Worm (Caenorhabditis elegans) whole organism, late embryonic: ENCODE results near the gene C26E6.12.
A peak's percentile ranks its signal among the peaks of the same experiment; 100 is the strongest.

ENCODE experiments used
- C08G9.2 ChIP-seq: sonication (generic microtip); optimal IDR thresholded peaks from 2 replicates; lab custom pipeline; 2016; ENCODE audit warnings: mild to moderate bottlenecking, missing genetic modification characterization, moderate library complexity, missing compliant biosample characterization
- C38D4.7 ChIP-seq: fragments of 200-800 bp; sonication (Bioruptor generic); optimal IDR thresholded peaks from 2 replicates; lab custom pipeline; 2018; ENCODE audit warnings: mild to moderate bottlenecking, missing genetic modification characterization, moderate library complexity, missing compliant biosample characterization
- F13H6.1 ChIP-seq: sonication (generic microtip); optimal IDR thresholded peaks from 2 replicates; lab custom pipeline; 2016; ENCODE audit warnings: missing genetic modification characterization, missing compliant biosample characterization
- T23F11.4 ChIP-seq: fragments of 200-800 bp; sonication (Bioruptor generic); optimal IDR thresholded peaks from 2 replicates; lab custom pipeline; 2018; ENCODE audit warnings: mild to moderate bottlenecking, missing genetic modification characterization, missing compliant biosample characterization
- Y22D7AL.16 ChIP-seq: sonication (generic microtip); optimal IDR thresholded peaks from 2 replicates; lab custom pipeline; 2016; ENCODE audit warnings: missing genetic modification characterization, missing compliant biosample characterization
- ahr-1 ChIP-seq: sonication (generic microtip); optimal IDR thresholded peaks from 2 replicates; lab custom pipeline; 2016; ENCODE audit warnings: missing genetic modification characterization, missing compliant biosample characterization
- ceh-14 ChIP-seq: sonication (generic microtip); optimal IDR thresholded peaks from 2 replicates; lab custom pipeline; 2016; ENCODE audit warnings: missing genotype, missing genetic modification characterization, missing compliant biosample characterization
- ceh-18 ChIP-seq: sonication (generic microtip); optimal IDR thresholded peaks from 2 replicates; lab custom pipeline; 2016; ENCODE audit warnings: missing genetic modification characterization, missing compliant biosample characterization
- ceh-19 ChIP-seq: fragments of 200-800 bp; sonication (Bioruptor generic); optimal IDR thresholded peaks from 2 replicates; lab custom pipeline; 2018; ENCODE audit warnings: mild to moderate bottlenecking, missing genetic modification characterization, missing compliant biosample characterization
- ceh-2 ChIP-seq: sonication (generic microtip); optimal IDR thresholded peaks from 2 replicates; lab custom pipeline; 2016; ENCODE audit warnings: missing genotype, missing genetic modification characterization, missing compliant biosample characterization
- ceh-22 ChIP-seq: sonication (generic microtip); optimal IDR thresholded peaks from 2 replicates; lab custom pipeline; 2017; ENCODE audit warnings: missing biosample characterization, missing genetic modification characterization
- ceh-24 ChIP-seq: sonication (generic microtip); optimal IDR thresholded peaks from 2 replicates; lab custom pipeline; 2016; ENCODE audit warnings: mild to moderate bottlenecking, missing genetic modification characterization, missing compliant biosample characterization
- ceh-31 ChIP-seq: sonication (generic microtip); optimal IDR thresholded peaks from 2 replicates; lab custom pipeline; 2016; ENCODE audit warnings: missing genetic modification characterization, missing compliant biosample characterization
- ceh-34 ChIP-seq: sonication (generic microtip); optimal IDR thresholded peaks from 2 replicates; lab custom pipeline; 2016; ENCODE audit warnings: mild to moderate bottlenecking, missing genetic modification characterization, missing compliant biosample characterization
- ceh-48 ChIP-seq: sonication (generic microtip); optimal IDR thresholded peaks from 2 replicates; lab custom pipeline; 2016; ENCODE audit warnings: missing genetic modification characterization, inconsistent platforms, missing compliant biosample characterization
- ceh-9 ChIP-seq: sonication (generic microtip); optimal IDR thresholded peaks from 2 replicates; lab custom pipeline; 2016; ENCODE audit warnings: mild to moderate bottlenecking, missing genetic modification characterization, inconsistent platforms, missing compliant biosample characterization
- dmd-4 ChIP-seq: sonication (generic microtip); optimal IDR thresholded peaks from 2 replicates; lab custom pipeline; 2016; ENCODE audit warnings: borderline replicate concordance, missing genetic modification characterization, missing compliant biosample characterization
- elt-2 ChIP-seq: sonication (generic microtip); optimal IDR thresholded peaks from 2 replicates; lab custom pipeline; 2016; ENCODE audit warnings: missing genetic modification reagents, missing genetic modification characterization, missing compliant biosample characterization
- elt-4 ChIP-seq: sonication (generic microtip); optimal IDR thresholded peaks from 2 replicates; lab custom pipeline; 2016; ENCODE audit warnings: missing genetic modification characterization, missing compliant biosample characterization
- ets-4 ChIP-seq: sonication (generic microtip); optimal IDR thresholded peaks from 2 replicates; lab custom pipeline; 2016; ENCODE audit warnings: missing genetic modification characterization, missing compliant biosample characterization
- eyg-1 ChIP-seq: sonication (generic microtip); optimal IDR thresholded peaks from 2 replicates; lab custom pipeline; 2016; ENCODE audit warnings: missing genotype, missing genetic modification characterization, missing compliant biosample characterization
- fax-1 ChIP-seq: sonication (generic microtip); optimal IDR thresholded peaks from 2 replicates; lab custom pipeline; 2016; ENCODE audit warnings: missing genotype, missing genetic modification characterization, missing compliant biosample characterization
- fkh-10 ChIP-seq: fragments of 150-350 bp; optimal IDR thresholded peaks from 2 replicates; lab custom pipeline; 2014; ENCODE audit warnings: missing biosample characterization, missing genetic modification reagents, missing genetic modification characterization
- fkh-6 ChIP-seq: sonication (generic microtip); optimal IDR thresholded peaks from 2 replicates; lab custom pipeline; 2016; ENCODE audit warnings: missing genetic modification characterization, missing compliant biosample characterization
- hlh-13 ChIP-seq: fragments of 200-800 bp; sonication (Bioruptor generic); optimal IDR thresholded peaks from 2 replicates; lab custom pipeline; 2018; ENCODE audit warnings: mild to moderate bottlenecking, missing genetic modification characterization, missing compliant biosample characterization
- hlh-6 ChIP-seq: sonication (generic microtip); optimal IDR thresholded peaks from 2 replicates; lab custom pipeline; 2016; ENCODE audit warnings: missing genotype, missing genetic modification characterization, missing compliant biosample characterization
- hlh-8 ChIP-seq: sonication (generic microtip); optimal IDR thresholded peaks from 2 replicates; lab custom pipeline; 2016; ENCODE audit warnings: missing genotype, missing genetic modification characterization, missing compliant biosample characterization
- lim-6 ChIP-seq: sonication (generic microtip); optimal IDR thresholded peaks from 2 replicates; lab custom pipeline; 2016; ENCODE audit warnings: missing genetic modification characterization, missing compliant biosample characterization
- lin-11 ChIP-seq: fragments of 200-800 bp; sonication (Bioruptor generic); optimal IDR thresholded peaks from 2 replicates; lab custom pipeline; 2018; ENCODE audit warnings: mild to moderate bottlenecking, missing genetic modification characterization, missing compliant biosample characterization
- madf-2 ChIP-seq: sonication (generic microtip); optimal IDR thresholded peaks from 2 replicates; lab custom pipeline; 2017; ENCODE audit warnings: missing genetic modification characterization, missing compliant biosample characterization
- mec-3 ChIP-seq: sonication (generic microtip); optimal IDR thresholded peaks from 2 replicates; lab custom pipeline; 2016; ENCODE audit warnings: borderline replicate concordance, missing genetic modification characterization, missing compliant biosample characterization
- nfya-1 ChIP-seq: sonication (generic microtip); optimal IDR thresholded peaks from 2 replicates; lab custom pipeline; 2017; ENCODE audit warnings: missing genetic modification characterization, mild to moderate bottlenecking, missing compliant biosample characterization, antibody characterized with exemption, moderate library complexity
- nhr-11 ChIP-seq: fragments of 150-350 bp; optimal IDR thresholded peaks from 2 replicates; lab custom pipeline; 2014; ENCODE audit warnings: missing biosample characterization, missing genetic modification characterization
- npax-4 ChIP-seq: sonication (generic microtip); optimal IDR thresholded peaks from 2 replicates; lab custom pipeline; 2016; ENCODE audit warnings: missing genetic modification characterization, missing compliant biosample characterization
- odd-2 ChIP-seq: sonication (generic microtip); optimal IDR thresholded peaks from 2 replicates; lab custom pipeline; 2017; ENCODE audit warnings: antibody characterized with exemption, mild to moderate bottlenecking, missing genetic modification characterization, missing compliant biosample characterization
- pag-3 ChIP-seq: sonication (generic microtip); optimal IDR thresholded peaks from 2 replicates; lab custom pipeline; 2016; ENCODE audit warnings: missing compliant biosample characterization, missing genetic modification characterization, borderline replicate concordance
- pat-9 ChIP-seq: fragments of 200-800 bp; sonication (Bioruptor generic); optimal IDR thresholded peaks from 2 replicates; lab custom pipeline; 2018; ENCODE audit warnings: mild to moderate bottlenecking, missing genetic modification characterization, moderate library complexity, missing compliant biosample characterization
- pax-1 ChIP-seq: fragments of 150-350 bp; optimal IDR thresholded peaks from 2 replicates; lab custom pipeline; 2014; ENCODE audit warnings: missing biosample characterization, missing genetic modification characterization
- pha-4 ChIP-seq: fragments of 150-350 bp; optimal IDR thresholded peaks from 2 replicates; lab custom pipeline; 2018; ENCODE audit warnings: missing biosample characterization, missing genetic modification reagents, missing genetic modification characterization
- pqm-1 ChIP-seq: sonication (generic microtip); optimal IDR thresholded peaks from 2 replicates; lab custom pipeline; 2016; ENCODE audit warnings: missing genetic modification characterization, missing compliant biosample characterization
- pros-1 ChIP-seq: fragments of 150-350 bp; optimal IDR thresholded peaks from 2 replicates; lab custom pipeline; 2014; ENCODE audit warnings: missing biosample characterization, missing genetic modification reagents, missing genetic modification characterization
- ref-2 ChIP-seq: sonication (generic microtip); optimal IDR thresholded peaks from 2 replicates; lab custom pipeline; 2016; ENCODE audit warnings: missing genetic modification characterization, missing compliant biosample characterization
- sdc-2 ChIP-seq: sonication (generic microtip); optimal IDR thresholded peaks from 2 replicates; lab custom pipeline; 2016; ENCODE audit warnings: missing genotype, missing genetic modification characterization, missing compliant biosample characterization
- sox-2 ChIP-seq: fragments of 200-800 bp; sonication (Bioruptor generic); IDR thresholded peaks from 2 replicates; pipeline ENCODE4 v1.3.6; 2022; ENCODE audit warnings: missing genetic modification reagents, missing genetic modification characterization, missing compliant biosample characterization
- sox-4 ChIP-seq: sonication (generic microtip); optimal IDR thresholded peaks from 2 replicates; lab custom pipeline; 2017; ENCODE audit warnings: mild to moderate bottlenecking, missing genetic modification characterization, inconsistent platforms, missing compliant biosample characterization
- syd-9 ChIP-seq: sonication (generic microtip); optimal IDR thresholded peaks from 2 replicates; lab custom pipeline; 2016; ENCODE audit warnings: mild to moderate bottlenecking, missing genetic modification characterization, moderate library complexity, missing compliant biosample characterization
- tbx-2 ChIP-seq: sonication (generic microtip); optimal IDR thresholded peaks from 2 replicates; lab custom pipeline; 2016; ENCODE audit warnings: missing genetic modification characterization, missing compliant biosample characterization
- tbx-7 ChIP-seq: sonication (generic microtip); optimal IDR thresholded peaks from 2 replicates; lab custom pipeline; 2016; ENCODE audit warnings: missing genotype, missing genetic modification characterization, missing compliant biosample characterization
- ttx-3 ChIP-seq: sonication (generic microtip); optimal IDR thresholded peaks from 2 replicates; lab custom pipeline; 2016; ENCODE audit warnings: missing genetic modification reagents, missing genetic modification characterization, missing compliant biosample characterization
- unc-3 ChIP-seq, 2 experiments: fragments of 200-800 bp in 1 of 2; sonication (Bioruptor generic) in 1 of 2; sonication (generic microtip) in 1 of 2; conservative IDR thresholded peaks in 1 of 2; optimal IDR thresholded peaks in 1 of 2; 2 replicates each; pipeline versions ENCODE4 v1.3.6 to Lab custom; 2016 to 2022; ENCODE audit warnings: missing compliant biosample characterization in 2 of 2, missing genetic modification characterization in 2 of 2, missing genetic modification reagents in 1 of 2
- unc-42 ChIP-seq: sonication (generic microtip); optimal IDR thresholded peaks from 2 replicates; lab custom pipeline; 2016; ENCODE audit warnings: missing genotype, missing genetic modification characterization, missing compliant biosample characterization
- unc-55 ChIP-seq: sonication (generic microtip); optimal IDR thresholded peaks from 2 replicates; lab custom pipeline; 2017; ENCODE audit warnings: missing biosample characterization, missing genetic modification reagents, missing genetic modification characterization
- unc-86 ChIP-seq: sonication (generic microtip); optimal IDR thresholded peaks from 2 replicates; lab custom pipeline; 2016; ENCODE audit warnings: missing genetic modification characterization, missing compliant biosample characterization

Gene C26E6.12

DNA sequence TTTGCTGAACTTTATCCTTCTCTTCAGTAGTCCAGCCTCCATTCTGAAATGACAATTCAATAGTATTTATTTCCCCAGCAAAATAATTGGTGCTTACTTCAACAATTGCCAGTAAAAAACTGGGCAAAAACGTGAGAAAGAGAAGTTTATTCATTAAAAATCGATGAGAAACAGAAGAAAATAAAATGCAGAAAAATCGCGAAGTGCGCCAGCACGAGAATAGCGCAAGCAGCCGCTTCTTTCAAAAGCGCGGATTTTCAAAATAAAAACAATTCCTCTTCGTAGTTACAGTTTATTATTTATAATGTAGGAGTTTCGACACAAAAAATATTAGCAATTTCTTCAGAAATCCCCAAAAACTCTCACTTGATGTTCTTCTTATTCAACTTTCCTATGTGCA is 30.8 kb upstream of the C26E6.12 start, which contains the start of gene C27F2.9:
TSS of gene C27F2.9 (minus strand) at position 159 of the 400 bp plus-strand sequence.
- peak; percentile 82 for TF ChIP-seq nfya-1 (tag; lab: Kevin White, UChicago)
- no peak for TF ChIP-seq ceh-22 (tag; lab: Kevin White, UChicago)
- TF ChIP-seq ceh-14, result no peak
- TF ChIP-seq ceh-24 (tag; lab: Kevin White, UChicago), result no peak
- no peak for TF ChIP-seq eyg-1 (tag; lab: Kevin White, UChicago)
- peak; percentile 1 for TF ChIP-seq ceh-2 (tag; lab: Kevin White, UChicago)
- no peak for TF ChIP-seq dmd-4 (tag; lab: Kevin White, UChicago)
- no peak for TF ChIP-seq fkh-10 (GFP tag; lab: Kevin White, UChicago)
- TF ChIP-seq Y22D7AL.16 (tag; lab: Kevin White, UChicago), result peak; percentile 16
- no peak for TF ChIP-seq pax-1 (tag; lab: Kevin White, UChicago)
- peak; percentile 76 for TF ChIP-seq ceh-18 (tag; lab: Kevin White, UChicago)
- TF ChIP-seq lin-11 (tag; lab: Kevin White, UChicago), result peak; percentile 25
- peak; percentile 61 for TF ChIP-seq elt-2 (tag; lab: Kevin White, UChicago)
- TF ChIP-seq ref-2, result peak; percentile 47
- peak; percentile 48 for TF ChIP-seq sox-2 (GFP tag; lab: Robert Waterston, UW)
- peak; percentile 56 for TF ChIP-seq unc-42 (tag; lab: Kevin White, UChicago)
- no peak for TF ChIP-seq pat-9 (tag; lab: Kevin White, UChicago)
- TF ChIP-seq syd-9 (tag; lab: Kevin White, UChicago), result no peak
- TF ChIP-seq unc-86, result peak; percentile 18
- peak; percentile 1 for TF ChIP-seq npax-4 (tag; lab: Kevin White, UChicago)
- TF ChIP-seq pqm-1 (tag; lab: Kevin White, UChicago), result no peak
- TF ChIP-seq ceh-34 (tag; lab: Kevin White, UChicago), result peak; percentile 51
- no peak for TF ChIP-seq nhr-11 (tag; lab: Kevin White, UChicago)
- TF ChIP-seq T23F11.4 (GFP tag; lab: Kevin White, UChicago), result no peak
- no peak for TF ChIP-seq fax-1
- no peak for TF ChIP-seq elt-4
- peak; percentile 44 for TF ChIP-seq tbx-7 (tag; lab: Kevin White, UChicago)
- TF ChIP-seq hlh-13 (GFP tag; lab: Kevin White, UChicago), result no peak
- TF ChIP-seq odd-2, result no peak
- TF ChIP-seq hlh-8 (tag; lab: Kevin White, UChicago), result no peak
- no peak for TF ChIP-seq pag-3 (tag; lab: Kevin White, UChicago)
- TF ChIP-seq madf-2 (tag; lab: Kevin White, UChicago), result peak; percentile 31
- peak; percentile 50 for TF ChIP-seq sdc-2 (tag; lab: Kevin White, UChicago)
- peak; percentile 77 for TF ChIP-seq ets-4
- TF ChIP-seq ceh-31 (tag; lab: Kevin White, UChicago), result peak; percentile 73
- peak; percentile 36 for TF ChIP-seq ttx-3 (tag; lab: Kevin White, UChicago)
- TF ChIP-seq hlh-6 (tag; lab: Kevin White, UChicago), result no peak
- peak; percentile 4 for TF ChIP-seq C08G9.2 (tag; lab: Kevin White, UChicago)
- no peak for TF ChIP-seq mec-3 (tag; lab: Kevin White, UChicago)
- TF ChIP-seq C38D4.7 (GFP tag; lab: Kevin White, UChicago), result no peak
- no peak for TF ChIP-seq pha-4 (tag; lab: Kevin White, UChicago)
- TF ChIP-seq ceh-9 (tag; lab: Kevin White, UChicago), result no peak
- TF ChIP-seq lim-6, result no peak
- peak; percentile 76 for TF ChIP-seq tbx-2 (tag; lab: Kevin White, UChicago)
- TF ChIP-seq unc-55 (GFP tag; lab: Kevin White, UChicago), result peak; percentile 26
- TF ChIP-seq ahr-1 (tag; lab: Kevin White, UChicago), result no peak
- TF ChIP-seq ceh-48, result peak; percentile 81
- no peak; the same call in 1 of the 2 replicates for TF ChIP-seq unc-3 (GFP tag; conservative IDR thresholded peaks at IDR 0.05; lab: Robert Waterston, UW)
- TF ChIP-seq unc-3 (tag; optimal IDR thresholded peaks at IDR 0.05; lab: Kevin White, UChicago), result no peak
- no peak for TF ChIP-seq sox-4 (tag; lab: Kevin White, UChicago)
- no peak for TF ChIP-seq fkh-6 (tag; lab: Kevin White, UChicago)
- TF ChIP-seq F13H6.1 (tag; lab: Kevin White, UChicago), result no peak
- TF ChIP-seq pros-1 (tag; lab: Kevin White, UChicago), result no peak
- no peak for TF ChIP-seq ceh-19
